Fruit fly (Drosophila melanogaster): ENCODE results near the gene Kul.

Kul gene

dm6 chr3R:29737891-29738290, 12.3 kb downstream of the Kul start, which contains the start of gene Gnpnat (continued):
- no peak for TF ChIP-seq Doc2 (GFP tag; IDR thresholded peaks at IDR 0.05)
- no peak for TF ChIP-seq CG17912 (GFP tag; optimal IDR thresholded peaks at IDR 0.05)
- no peak for TF ChIP-seq CG3163 (GFP tag; optimal IDR thresholded peaks at IDR 0.05)
- TF ChIP-seq CG12299 (tag; optimal IDR thresholded peaks at IDR 0.05), result no peak
- peak; percentile 50 for TF ChIP-seq CG18262 (tag; optimal IDR thresholded peaks at IDR 0.05)
- peak; percentile 21 for TF ChIP-seq CG12769 (tag; optimal IDR thresholded peaks at IDR 0.05)
- no peak for TF ChIP-seq Dp (GFP tag; optimal IDR thresholded peaks at IDR 0.05)
- TF ChIP-seq CG10462 (GFP tag; optimal IDR thresholded peaks at IDR 0.05), result peak; percentile 19
- TF ChIP-seq Dbx (GFP tag; IDR thresholded peaks at IDR 0.05), result no peak
- no peak for TF ChIP-seq CG12104 (GFP tag; optimal IDR thresholded peaks at IDR 0.05)
- TF ChIP-seq CG34422 (GFP tag; IDR thresholded peaks at IDR 0.05), result no peak
- TF ChIP-seq CG11504 (tag; optimal IDR thresholded peaks at IDR 0.05), result no peak
- peak; percentile 64 for TF ChIP-seq CG30403 (GFP tag; optimal IDR thresholded peaks at IDR 0.05)
- no peak for TF ChIP-seq CG14441 (GFP tag; IDR thresholded peaks at IDR 0.05)
- TF ChIP-seq cato (GFP tag; optimal IDR thresholded peaks at IDR 0.05; ENCODE audit: borderline replicate concordance), result no peak
- no peak for TF ChIP-seq tx (GFP tag; optimal IDR thresholded peaks at IDR 0.05)
- TF ChIP-seq ato (GFP tag; IDR thresholded peaks at IDR 0.05; ENCODE audit: partially characterized antibody), result no peak
- no peak for TF ChIP-seq jigr1 (GFP tag; IDR thresholded peaks at IDR 0.05)
- no peak for TF ChIP-seq gsb (GFP tag; IDR thresholded peaks at IDR 0.05)
- TF ChIP-seq pum (GFP tag; optimal IDR thresholded peaks at IDR 0.05), result no peak
- peak; percentile 39 for TF ChIP-seq lilli (GFP tag; optimal IDR thresholded peaks at IDR 0.05)
- TF ChIP-seq CG30431 (GFP tag; optimal IDR thresholded peaks at IDR 0.05), result peak; percentile 5
- TF ChIP-seq slbo (GFP tag; IDR thresholded peaks at IDR 0.05), result no peak
- TF ChIP-seq Rx (GFP tag; IDR thresholded peaks at IDR 0.05), result no peak
- no peak for TF ChIP-seq Atf6 (GFP tag; IDR thresholded peaks at IDR 0.05)
- TF ChIP-seq mam (GFP tag; optimal IDR thresholded peaks at IDR 0.05), result no peak
- no peak for TF ChIP-seq CG32532 (GFP tag; IDR thresholded peaks at IDR 0.05)
- no peak for TF ChIP-seq Bteb2 (GFP tag; optimal IDR thresholded peaks at IDR 0.05)
- TF ChIP-seq CG17186 (GFP tag; optimal IDR thresholded peaks at IDR 0.05), result no peak
- no peak for TF ChIP-seq ac (GFP tag; optimal IDR thresholded peaks at IDR 0.05)
- peak; percentile 51 for TF ChIP-seq dmrt11E (tag; optimal IDR thresholded peaks at IDR 0.05)
- TF ChIP-seq crp (GFP tag; optimal IDR thresholded peaks at IDR 0.05), result peak in 1 of 2 experiments; percentile 66
- no peak for TF ChIP-seq Ada2b (GFP tag; IDR thresholded peaks at IDR 0.05)
- peak; percentile 15 for TF ChIP-seq CG6683 (GFP tag; optimal IDR thresholded peaks at IDR 0.05)
- TF ChIP-seq CG9817 (tag; optimal IDR thresholded peaks at IDR 0.05), result peak; percentile 46
- no peak for TF ChIP-seq nerfin-2 (GFP tag; IDR thresholded peaks at IDR 0.05; ENCODE audit: partially characterized antibody)
- TF ChIP-seq Ets97D (GFP tag; optimal IDR thresholded peaks at IDR 0.05), result no peak
- TF ChIP-seq CG2889 (GFP tag; IDR thresholded peaks at IDR 0.05), result no peak
- TF ChIP-seq Ssrp (tag; optimal IDR thresholded peaks at IDR 0.05), result peak; percentile 39
- peak; percentile 48 for TF ChIP-seq HHEX (GFP tag; optimal IDR thresholded peaks at IDR 0.05)
- no peak for TF ChIP-seq CG10274 (GFP tag; optimal IDR thresholded peaks at IDR 0.05)
- peak; percentile 75 for TF ChIP-seq CG12391 (tag; optimal IDR thresholded peaks at IDR 0.05)
- TF ChIP-seq zf30C (GFP tag; optimal IDR thresholded peaks at IDR 0.05), result no peak
- no peak for TF ChIP-seq HLH4C (GFP tag; IDR thresholded peaks at IDR 0.05; ENCODE audit: partially characterized antibody)
- peak; percentile 38 for TF ChIP-seq fd3F (GFP tag; optimal IDR thresholded peaks at IDR 0.05)
- TF ChIP-seq cas (GFP tag; IDR thresholded peaks at IDR 0.05), result no peak
- no peak for TF ChIP-seq ash1 (GFP tag; optimal IDR thresholded peaks at IDR 0.05)
- TF ChIP-seq jing (GFP tag; optimal IDR thresholded peaks at IDR 0.05), result no peak
- no peak for TF ChIP-seq CG12236 (GFP tag; optimal IDR thresholded peaks at IDR 0.05)
- no peak for TF ChIP-seq hth (optimal IDR thresholded peaks at IDR 0.05)
- peak; percentile 51 for TF ChIP-seq Dek (tag; optimal IDR thresholded peaks at IDR 0.05)
- TF ChIP-seq MTF-1 (GFP tag; optimal IDR thresholded peaks at IDR 0.05; ENCODE audit: borderline replicate concordance), result peak; percentile 24

Data from whole organism, embryonic.